Worm (Caenorhabditis elegans) whole organism, young adult: ENCODE data around the gene F44G4.6.
A peak's percentile ranks its signal among the peaks of the same experiment; 100 is the strongest.

Experiments used
- C17E4.6 ChIP-seq: fragments of 200-800 bp; sonication (Bioruptor generic); IDR thresholded peaks from 2 replicates; pipeline ENCODE4 v1.3.6; 2022; ENCODE audit warnings: missing genetic modification reagents, missing genetic modification characterization, missing compliant biosample characterization
- F10E7.11 ChIP-seq: sonication (generic microtip); optimal IDR thresholded peaks from 2 replicates; lab custom pipeline; 2017; ENCODE audit warnings: mild to moderate bottlenecking, missing genetic modification characterization, moderate library complexity, missing compliant biosample characterization
- cebp-1 ChIP-seq, 2 experiments: fragments of 200-800 bp in 1 of 2; sonication (Bioruptor generic) in 1 of 2; sonication (generic microtip) in 1 of 2; IDR thresholded peaks in 1 of 2; optimal IDR thresholded peaks in 1 of 2; 2 replicates each; pipeline versions ENCODE4 v1.3.6 to Lab custom; 2017 to 2022; ENCODE audit warnings: missing compliant biosample characterization in 2 of 2, missing genetic modification characterization in 2 of 2, mild to moderate bottlenecking in 1 of 2, missing genetic modification reagents in 1 of 2, moderate library complexity in 1 of 2
- ceh-100 ChIP-seq: fragments of 200-800 bp; sonication (Bioruptor generic); IDR thresholded peaks from 2 replicates; pipeline ENCODE4 v1.3.6; 2022; ENCODE audit warnings: missing genetic modification reagents, missing genetic modification characterization, missing compliant biosample characterization
- ceh-79 ChIP-seq: sonication (generic microtip); optimal IDR thresholded peaks from 2 replicates; lab custom pipeline; 2017; ENCODE audit warnings: mild to moderate bottlenecking, missing genetic modification characterization, missing compliant biosample characterization
- egrh-3 ChIP-seq: fragments of 200-800 bp; sonication (Bioruptor generic); IDR thresholded peaks from 2 replicates; pipeline ENCODE4 v1.3.6; 2022; ENCODE audit warnings: missing genetic modification reagents, missing genetic modification characterization, missing compliant biosample characterization
- ekl-4 ChIP-seq: fragments of 200-800 bp; sonication (Bioruptor generic); IDR thresholded peaks from 2 replicates; pipeline ENCODE4 v1.3.6; 2022; ENCODE audit warnings: missing genetic modification reagents, missing genetic modification characterization, missing compliant biosample characterization
- gei-17 ChIP-seq: fragments of 200-800 bp; sonication (Bioruptor generic); optimal IDR thresholded peaks from 2 replicates; lab custom pipeline; 2018; ENCODE audit warnings: mild to moderate bottlenecking, missing genetic modification characterization, missing compliant biosample characterization
- hmg-1.2 ChIP-seq: fragments of 200-800 bp; sonication (Bioruptor generic); IDR thresholded peaks from 2 replicates; pipeline ENCODE4 v1.3.6; 2022; ENCODE audit warnings: missing genetic modification reagents, missing genetic modification characterization, missing compliant biosample characterization
- hrde-1 ChIP-seq: sonication (generic microtip); optimal IDR thresholded peaks from 2 replicates; lab custom pipeline; 2016; ENCODE audit warnings: missing genetic modification characterization, mild to moderate bottlenecking, missing compliant biosample characterization, moderate library complexity, missing genotype, missing genetic modification reagents, borderline replicate concordance
- let-607 ChIP-seq, 2 experiments: fragments of 200-800 bp in 1 of 2; sonication (Bioruptor generic) in 1 of 2; sonication (generic microtip) in 1 of 2; optimal IDR thresholded peaks; 2 replicates each; lab custom pipeline; 2016 to 2018; ENCODE audit warnings: mild to moderate bottlenecking in 2 of 2, missing compliant biosample characterization in 2 of 2, missing genetic modification characterization in 2 of 2, moderate library complexity in 2 of 2, missing genotype in 1 of 2
- lin-26 ChIP-seq: fragments of 200-800 bp; sonication (Bioruptor generic); IDR thresholded peaks from 2 replicates; pipeline ENCODE4 v1.3.6; 2022; ENCODE audit warnings: missing genetic modification reagents, missing genetic modification characterization, missing compliant biosample characterization
- lir-1 ChIP-seq: fragments of 200-800 bp; sonication (Bioruptor generic); conservative IDR thresholded peaks from 2 replicates; pipeline ENCODE4 v1.3.6; 2022; ENCODE audit warnings: missing genetic modification reagents, missing genetic modification characterization, missing compliant biosample characterization
- madf-10 ChIP-seq: sonication (generic microtip); optimal IDR thresholded peaks from 2 replicates; lab custom pipeline; 2016; ENCODE audit warnings: mild to moderate bottlenecking, missing genetic modification characterization, missing compliant biosample characterization
- madf-3 ChIP-seq: fragments of 200-800 bp; sonication (Bioruptor generic); IDR thresholded peaks from 2 replicates; pipeline ENCODE4 v1.3.6; 2022; ENCODE audit warnings: missing genetic modification reagents, missing genetic modification characterization, missing compliant biosample characterization
- madf-6 ChIP-seq: fragments of 200-800 bp; sonication (Bioruptor generic); IDR thresholded peaks from 2 replicates; pipeline ENCODE4 v1.3.6; 2022; ENCODE audit warnings: missing genetic modification reagents, missing genetic modification characterization, missing compliant biosample characterization
- pbrm-1 ChIP-seq: fragments of 200-800 bp; sonication (Bioruptor generic); IDR thresholded peaks from 2 replicates; pipeline ENCODE4 v1.3.6; 2022; ENCODE audit warnings: missing genetic modification reagents, missing genetic modification characterization, missing compliant biosample characterization
- pha-4 ChIP-seq: fragments of 150-350 bp; sonication (generic microtip); optimal IDR thresholded peaks from 2 replicates; lab custom pipeline; 2014; ENCODE audit warnings: missing biosample characterization, missing genetic modification reagents, missing genetic modification characterization
- rcor-1 ChIP-seq: fragments of 200-800 bp; sonication (Bioruptor generic); IDR thresholded peaks from 2 replicates; pipeline ENCODE4 v1.3.6; 2022; ENCODE audit warnings: missing genetic modification reagents, missing genetic modification characterization, missing compliant biosample characterization
- snpc-1.1 ChIP-seq: sonication (generic microtip); optimal IDR thresholded peaks from 2 replicates; lab custom pipeline; 2017; ENCODE audit warnings: missing genetic modification characterization, mild to moderate bottlenecking, missing compliant biosample characterization, antibody characterized with exemption, moderate library complexity, missing genotype, missing genetic modification reagents; ENCODE audit not compliant: insufficient read depth
- tbx-9 ChIP-seq: sonication (generic microtip); optimal IDR thresholded peaks from 2 replicates; lab custom pipeline; 2016; ENCODE audit warnings: borderline replicate concordance, missing genetic modification characterization, inconsistent platforms, missing compliant biosample characterization
- xnd-1 ChIP-seq: sonication (generic microtip); optimal IDR thresholded peaks from 2 replicates; lab custom pipeline; 2016; ENCODE audit warnings: missing genotype, missing genetic modification reagents, missing genetic modification characterization, missing compliant biosample characterization
- zim-3 ChIP-seq: sonication (generic microtip); optimal IDR thresholded peaks from 2 replicates; lab custom pipeline; 2017; ENCODE audit warnings: mild to moderate bottlenecking, missing genetic modification characterization, moderate library complexity, missing compliant biosample characterization
- ztf-25 ChIP-seq: fragments of 200-800 bp; sonication (Bioruptor generic); IDR thresholded peaks from 2 replicates; pipeline ENCODE4 v1.3.6; 2022; ENCODE audit warnings: missing genetic modification reagents, missing genetic modification characterization, missing compliant biosample characterization
- ztf-6 ChIP-seq: fragments of 200-800 bp; sonication (Bioruptor generic); IDR thresholded peaks from 2 replicates; pipeline ENCODE4 v1.3.6; 2022; ENCODE audit warnings: missing genetic modification reagents, missing genetic modification characterization, missing compliant biosample characterization

F44G4.6 gene

DNA sequence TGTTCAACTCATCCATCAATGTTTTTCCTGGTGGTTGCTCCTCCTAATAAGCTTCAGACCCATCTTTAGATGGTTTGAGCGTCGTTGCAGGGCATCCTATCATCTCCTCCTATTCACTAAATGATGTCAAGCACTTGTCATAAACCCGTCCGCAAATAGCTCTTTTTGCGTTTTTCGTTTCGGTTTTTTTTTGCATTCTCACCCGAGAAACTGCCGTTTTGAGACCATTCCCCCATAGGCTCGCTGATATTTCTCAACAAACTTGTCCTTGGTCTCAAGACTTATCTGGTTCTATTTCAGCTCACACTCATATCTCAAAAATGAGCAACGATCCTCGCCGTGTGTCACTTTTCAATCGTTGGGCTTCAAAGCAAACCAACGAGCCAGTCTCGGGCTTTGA is 41.2 kb downstream of the F44G4.6 start, which contains the start of gene cal-2:
Gene cal-2 (plus strand): TSS at position 301 of the 400 bp plus-strand sequence.
- TF ChIP-seq lin-26 (GFP tag; lab: Robert Waterston, UW): no peak
- TF ChIP-seq rcor-1 (GFP tag; lab: Robert Waterston, UW): no peak
- TF ChIP-seq hrde-1 (tag; lab: Kevin White, UChicago): no peak
- TF ChIP-seq ekl-4: no peak

ce11 chrII:8959081-8959480 is 42.5 kb downstream of the F44G4.6 start:
- TF ChIP-seq lir-1 (GFP tag; lab: Robert Waterston, UW): no peak
- TF ChIP-seq xnd-1 (tag; lab: Kevin White, UChicago): no peak
- 0 out of 2 replicates have a peak, but pooled peaks have one; percentile 33 for TF ChIP-seq madf-3 (GFP tag; lab: Robert Waterston, UW)

ce11 chrII:8956896-8957295 is 44.7 kb downstream of the F44G4.6 start:
- no peak for TF ChIP-seq ztf-25 (GFP tag; lab: Robert Waterston, UW)
- no peak for TF ChIP-seq F10E7.11 (tag; lab: Kevin White, UChicago)
- no peak for TF ChIP-seq C17E4.6
- no peak for TF ChIP-seq ceh-100 (GFP tag; lab: Robert Waterston, UW)

- TF ChIP-seq hmg-1.2 (no peak), let-607 (tag; optimal IDR thresholded peaks at IDR 0.05; lab: Kevin White, UChicago) (no peak), madf-6 (GFP tag; lab: Robert Waterston, UW) (no peak), gei-17 (GFP tag; lab: Kevin White, UChicago) (no peak), ceh-79 (tag; lab: Kevin White, UChicago) (no peak)
Measured at ce11 chrII:8953703-8954102, 47.9 kb downstream of the F44G4.6 start.

DNA sequence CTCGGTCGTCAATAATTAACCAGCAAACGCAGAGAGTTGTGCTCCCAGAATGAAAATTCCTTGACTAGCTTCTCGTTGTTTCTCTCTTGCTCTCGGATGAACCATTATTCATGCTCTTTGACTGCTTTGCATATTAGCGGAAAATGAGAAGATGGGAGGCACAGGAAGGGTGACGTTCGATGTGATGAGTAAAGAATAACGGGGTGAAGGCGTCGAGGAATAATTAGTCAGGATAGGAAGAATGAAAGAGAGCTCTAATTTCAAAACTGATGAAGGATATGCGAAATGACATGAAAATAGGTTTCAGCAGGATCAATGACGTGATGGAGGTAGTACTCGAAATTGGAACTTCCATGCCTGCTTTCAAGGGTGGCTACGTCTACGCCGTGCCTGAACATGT is 50.3 kb downstream of the F44G4.6 start:
- no peak for TF ChIP-seq cebp-1 (GFP tag; IDR thresholded peaks at IDR 0.05; lab: Robert Waterston, UW)
- TF ChIP-seq cebp-1 (tag; optimal IDR thresholded peaks at IDR 0.05; lab: Kevin White, UChicago): no peak
- TF ChIP-seq tbx-9 (tag; lab: Kevin White, UChicago): no peak
- no peak for TF ChIP-seq pbrm-1 (GFP tag; lab: Robert Waterston, UW)
- no peak for TF ChIP-seq C17E4.6
- TF ChIP-seq ztf-6 (GFP tag; lab: Robert Waterston, UW): no peak
- no peak for TF ChIP-seq snpc-1.1 (tag; lab: Kevin White, UChicago)
- no peak for TF ChIP-seq ceh-100 (GFP tag; lab: Robert Waterston, UW)
- no peak for TF ChIP-seq pha-4 (tag; lab: Kevin White, UChicago)
- TF ChIP-seq madf-10 (tag; lab: Kevin White, UChicago): no peak
- TF ChIP-seq madf-3 (GFP tag; lab: Robert Waterston, UW): no peak
- no peak for TF ChIP-seq egrh-3 (GFP tag; lab: Robert Waterston, UW)
- TF ChIP-seq ztf-25 (GFP tag; lab: Robert Waterston, UW): no peak
- TF ChIP-seq zim-3 (tag; lab: Kevin White, UChicago): no peak
